Worm (Caenorhabditis elegans) whole organism, L1 larva: ENCODE results near the gene Y5F2A.4.

ENCODE experiments used
- C04F5.9 ChIP-seq: sonication (generic microtip); optimal IDR thresholded peaks from 2 replicates; lab custom pipeline; 2016; ENCODE audit warnings: missing genetic modification characterization, missing compliant biosample characterization
- C16A3.4 ChIP-seq: fragments of 150-350 bp; optimal IDR thresholded peaks from 2 replicates; lab custom pipeline; 2014; ENCODE audit warnings: missing biosample characterization, missing genetic modification characterization
- C34B4.2 ChIP-seq: sonication (generic microtip); optimal IDR thresholded peaks from 2 replicates; lab custom pipeline; 2017; ENCODE audit warnings: mild to moderate bottlenecking, missing genetic modification characterization, missing compliant biosample characterization
- F16B12.6 ChIP-seq: fragments of 150-350 bp; optimal IDR thresholded peaks from 2 replicates; lab custom pipeline; 2014; ENCODE audit warnings: missing biosample characterization, missing genetic modification characterization
- aly-2 ChIP-seq: fragments of 150-350 bp; optimal IDR thresholded peaks from 2 replicates; lab custom pipeline; 2014; ENCODE audit warnings: missing biosample characterization, missing genetic modification characterization
- ama-1 ChIP-seq: fragments of 150-350 bp; optimal IDR thresholded peaks from 2 replicates; lab custom pipeline; 2014
- blmp-1 ChIP-seq: fragments of 150-350 bp; optimal IDR thresholded peaks from 2 replicates; lab custom pipeline; 2014; ENCODE audit warnings: missing biosample characterization, missing genetic modification characterization
- ces-1 ChIP-seq: fragments of 150-350 bp; optimal IDR thresholded peaks from 2 replicates; lab custom pipeline; 2014; ENCODE audit warnings: missing biosample characterization, missing genetic modification reagents, missing genetic modification characterization
- dpl-1 ChIP-seq, 3 experiments: fragments of 150-350 bp in 2 of 3; sonication (generic microtip) in 1 of 3; optimal IDR thresholded peaks; 2 replicates each; lab custom pipeline; 2014 to 2017; ENCODE audit warnings: missing biosample characterization in 3 of 3, missing genetic modification characterization in 3 of 3, missing genetic modification reagents in 3 of 3
- dsc-1 ChIP-seq: sonication (generic microtip); optimal IDR thresholded peaks from 2 replicates; lab custom pipeline; 2016; ENCODE audit warnings: mild to moderate bottlenecking, missing genetic modification characterization, missing compliant biosample characterization
- efl-1 ChIP-seq, 4 experiments: fragments of 150-350 bp; optimal IDR thresholded peaks in 3 of 4; peaks in 1 of 4; 1 replicate in 1 of 4; 2 replicates in 3 of 4; lab custom pipeline; 2014; ENCODE audit warnings: missing biosample characterization in 2 of 4, missing genetic modification characterization in 2 of 4, missing genetic modification reagents in 2 of 4
- efl-3 ChIP-seq: fragments of 200-800 bp; sonication (Bioruptor generic); optimal IDR thresholded peaks from 2 replicates; lab custom pipeline; 2018; ENCODE audit warnings: mild to moderate bottlenecking, missing genetic modification characterization, missing compliant biosample characterization
- egl-13 ChIP-seq: sonication (generic microtip); optimal IDR thresholded peaks from 2 replicates; lab custom pipeline; 2016; ENCODE audit warnings: missing genotype, missing genetic modification reagents, missing genetic modification characterization, missing compliant biosample characterization
- elt-2 ChIP-seq: sonication (generic microtip); optimal IDR thresholded peaks from 2 replicates; lab custom pipeline; 2016; ENCODE audit warnings: missing genetic modification characterization, mild to moderate bottlenecking, inconsistent platforms, missing compliant biosample characterization, missing genetic modification reagents
- ets-5 ChIP-seq: fragments of 200-800 bp; sonication (Bioruptor generic); IDR thresholded peaks from 2 replicates; pipeline ENCODE4 v1.3.6; 2022; ENCODE audit warnings: missing genetic modification characterization, missing compliant biosample characterization
- fkh-10 ChIP-seq: sonication (generic microtip); optimal IDR thresholded peaks from 2 replicates; lab custom pipeline; 2017; ENCODE audit warnings: missing biosample characterization, missing genetic modification reagents, missing genetic modification characterization
- fkh-8 ChIP-seq: sonication (generic microtip); optimal IDR thresholded peaks from 2 replicates; lab custom pipeline; 2016; ENCODE audit warnings: mild to moderate bottlenecking, missing genetic modification characterization, missing compliant biosample characterization
- fos-1 ChIP-seq: fragments of 150-350 bp; optimal IDR thresholded peaks from 2 replicates; lab custom pipeline; 2014; ENCODE audit warnings: missing biosample characterization, missing genetic modification characterization
- hpl-2 ChIP-seq: fragments of 150-350 bp; optimal IDR thresholded peaks from 2 replicates; lab custom pipeline; 2014; ENCODE audit warnings: missing biosample characterization, missing genetic modification reagents, missing genetic modification characterization
- irx-1 ChIP-seq: sonication (generic microtip); optimal IDR thresholded peaks from 2 replicates; lab custom pipeline; 2016; ENCODE audit warnings: missing genetic modification characterization, missing compliant biosample characterization
- isw-1 ChIP-seq: fragments of 200-800 bp; sonication (Bioruptor generic); IDR thresholded peaks from 2 replicates; pipeline ENCODE4 v1.3.6; 2022; ENCODE audit warnings: missing genetic modification characterization, missing compliant biosample characterization
- lin-13 ChIP-seq: fragments of 150-350 bp; optimal IDR thresholded peaks from 2 replicates; lab custom pipeline; 2014; ENCODE audit warnings: missing biosample characterization, missing genetic modification reagents, missing genetic modification characterization
- lin-15B ChIP-seq: fragments of 150-350 bp; sonication (generic microtip); optimal IDR thresholded peaks from 3 replicates; lab custom pipeline; 2014; ENCODE audit warnings: missing biosample characterization, missing genetic modification characterization
- lin-35 ChIP-seq, 2 experiments: fragments of 150-350 bp; optimal IDR thresholded peaks; 2 replicates each; lab custom pipeline; 2014; ENCODE audit warnings: missing biosample characterization in 2 of 2, missing genetic modification characterization in 2 of 2, missing genetic modification reagents in 2 of 2
- lsy-2 ChIP-seq, 2 experiments: fragments of 150-350 bp; optimal IDR thresholded peaks; 2 replicates each; lab custom pipeline; 2014; ENCODE audit warnings: missing biosample characterization in 2 of 2, missing genetic modification characterization in 2 of 2
- mab-9 ChIP-seq: fragments of 200-800 bp; sonication (Bioruptor generic); IDR thresholded peaks from 2 replicates; pipeline ENCODE4 v1.3.6; 2022; ENCODE audit warnings: missing genetic modification reagents, missing genetic modification characterization, missing compliant biosample characterization
- mef-2 ChIP-seq: fragments of 150-350 bp; optimal IDR thresholded peaks from 2 replicates; lab custom pipeline; 2014; ENCODE audit warnings: missing biosample characterization, missing genetic modification characterization
- mep-1 ChIP-seq: fragments of 150-350 bp; optimal IDR thresholded peaks from 2 replicates; lab custom pipeline; 2014; ENCODE audit warnings: missing biosample characterization, missing genetic modification characterization
- nhr-11 ChIP-seq: fragments of 150-350 bp; optimal IDR thresholded peaks from 2 replicates; lab custom pipeline; 2014; ENCODE audit warnings: missing biosample characterization, missing genetic modification characterization
- nhr-19 ChIP-seq: fragments of 200-800 bp; sonication (Bioruptor generic); conservative IDR thresholded peaks from 2 replicates; pipeline ENCODE4 v1.3.6; 2022; ENCODE audit warnings: missing genetic modification characterization, missing compliant biosample characterization
- nhr-20 ChIP-seq: sonication (generic microtip); optimal IDR thresholded peaks from 2 replicates; lab custom pipeline; 2016; ENCODE audit warnings: mild to moderate bottlenecking, missing genetic modification characterization, missing compliant biosample characterization
- nhr-237 ChIP-seq: fragments of 150-350 bp; optimal IDR thresholded peaks from 2 replicates; lab custom pipeline; 2014; ENCODE audit warnings: missing biosample characterization, missing genetic modification characterization
- nhr-47 ChIP-seq: sonication (generic microtip); optimal IDR thresholded peaks from 2 replicates; lab custom pipeline; 2016; ENCODE audit warnings: mild to moderate bottlenecking, missing genetic modification characterization, moderate library complexity, missing compliant biosample characterization
- nhr-71 ChIP-seq: sonication (generic microtip); optimal IDR thresholded peaks from 2 replicates; lab custom pipeline; 2016; ENCODE audit warnings: mild to moderate bottlenecking, missing genetic modification characterization, moderate library complexity, missing compliant biosample characterization
- nhr-85 ChIP-seq: sonication (generic microtip); peaks from one replicate; lab custom pipeline; 2016; ENCODE audit warnings: missing genetic modification characterization, inconsistent platforms, missing compliant biosample characterization
- pax-3 ChIP-seq: fragments of 200-800 bp; sonication (Bioruptor generic); optimal IDR thresholded peaks from 2 replicates; lab custom pipeline; 2018; ENCODE audit warnings: mild to moderate bottlenecking, missing genetic modification characterization, moderate library complexity, missing compliant biosample characterization
- pqm-1 ChIP-seq: sonication (generic microtip); optimal IDR thresholded peaks from 3 replicates; lab custom pipeline; 2017; ENCODE audit warnings: missing biosample characterization, missing genetic modification characterization
- rnt-1 ChIP-seq: sonication (generic microtip); optimal IDR thresholded peaks from 2 replicates; lab custom pipeline; 2016; ENCODE audit warnings: mild to moderate bottlenecking, missing genetic modification characterization, moderate library complexity, missing compliant biosample characterization
- skn-1 ChIP-seq: fragments of 150-350 bp; optimal IDR thresholded peaks from 2 replicates; lab custom pipeline; 2014; ENCODE audit warnings: missing biosample characterization, missing genetic modification characterization
- snpc-4 ChIP-seq: fragments of 150-350 bp; optimal IDR thresholded peaks from 2 replicates; lab custom pipeline; 2014; ENCODE audit warnings: missing biosample characterization, missing genetic modification characterization
- snu-23 ChIP-seq: sonication (generic microtip); optimal IDR thresholded peaks from 2 replicates; lab custom pipeline; 2016; ENCODE audit warnings: missing genetic modification characterization, missing compliant biosample characterization
- sptf-1 ChIP-seq: fragments of 150-350 bp; optimal IDR thresholded peaks from 2 replicates; lab custom pipeline; 2014; ENCODE audit warnings: missing biosample characterization, missing genetic modification characterization
- sup-37 ChIP-seq: fragments of 200-800 bp; sonication (Bioruptor generic); optimal IDR thresholded peaks from 2 replicates; lab custom pipeline; 2018; ENCODE audit warnings: mild to moderate bottlenecking, missing genetic modification characterization, missing compliant biosample characterization
- swsn-7 ChIP-seq: sonication (generic microtip); optimal IDR thresholded peaks from 2 replicates; lab custom pipeline; 2016; ENCODE audit warnings: missing genetic modification characterization, missing compliant biosample characterization
- tbx-2 ChIP-seq: sonication (generic microtip); optimal IDR thresholded peaks from 2 replicates; lab custom pipeline; 2016; ENCODE audit warnings: missing genetic modification characterization, missing compliant biosample characterization
- unc-62 ChIP-seq: fragments of 150-350 bp; optimal IDR thresholded peaks from 2 replicates; lab custom pipeline; 2014; ENCODE audit warnings: missing biosample characterization, missing genetic modification reagents, missing genetic modification characterization
- unc-86 ChIP-seq: sonication (generic microtip); optimal IDR thresholded peaks from 2 replicates; lab custom pipeline; 2016; ENCODE audit warnings: missing genetic modification characterization, missing compliant biosample characterization
- unc-98 ChIP-seq: fragments of 200-800 bp; sonication (Bioruptor generic); IDR thresholded peaks from 2 replicates; pipeline ENCODE4 v1.3.6; 2022; ENCODE audit warnings: missing genetic modification characterization, missing compliant biosample characterization
- xbp-1 ChIP-seq: sonication (generic microtip); optimal IDR thresholded peaks from 2 replicates; lab custom pipeline; 2016; ENCODE audit warnings: missing genetic modification characterization, missing compliant biosample characterization
- ztf-11 ChIP-seq, 2 experiments: sonication (generic microtip); optimal IDR thresholded peaks; 2 replicates each; lab custom pipeline; 2016 to 2017; ENCODE audit warnings: missing genetic modification characterization in 2 of 2, missing biosample characterization in 1 of 2, missing compliant biosample characterization in 1 of 2
- ztf-4 ChIP-seq: fragments of 150-350 bp; optimal IDR thresholded peaks from 2 replicates; lab custom pipeline; 2014; ENCODE audit warnings: missing biosample characterization, missing genetic modification characterization

Gene Y5F2A.4

DNA sequence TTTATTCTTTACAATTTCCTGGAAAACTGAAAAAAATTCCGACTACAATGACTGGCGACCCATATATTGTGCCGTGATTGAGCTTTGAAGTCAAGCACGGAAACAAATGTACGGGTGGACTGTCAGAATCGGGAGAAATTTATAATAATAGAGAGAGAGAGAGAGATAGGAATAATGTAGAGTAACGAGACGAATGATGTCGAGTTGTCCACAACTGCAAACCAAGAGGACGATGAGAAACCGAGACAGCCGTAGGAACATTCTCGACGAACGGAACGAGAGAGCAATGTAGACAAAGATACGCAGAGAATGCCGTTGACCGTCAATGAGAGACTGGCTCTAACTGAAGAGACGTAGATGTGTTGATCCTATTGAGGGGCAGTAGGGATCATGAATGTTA, 50.8 kb downstream of the Y5F2A.4 start (continued):
- TF ChIP-seq snpc-4 (tag; lab: Kevin White, UChicago) (peak; percentile 10), sptf-1 (tag; lab: Kevin White, UChicago) (no peak), hpl-2 (GFP tag; lab: Kevin White, UChicago) (no peak), nhr-11 (tag; lab: Kevin White, UChicago) (no peak), nhr-237 (tag; lab: Kevin White, UChicago) (peak; percentile 73), irx-1 (tag; lab: Kevin White, UChicago) (peak; percentile 23), lin-13 (GFP tag; lab: Kevin White, UChicago) (peak; percentile 73), mab-9 (0 out of 2 replicates have a peak, but pooled peaks have one; percentile 31), pqm-1 (tag; lab: Kevin White, UChicago) (no peak), lin-35 (GFP tag; optimal IDR thresholded peaks at IDR 0.05; lab: Kevin White, UChicago) (peak; percentile 68 to 78), efl-3 (GFP tag; lab: Kevin White, UChicago) (no peak), nhr-85 (tag; lab: Kevin White, UChicago) (peak; percentile 90)

DNA sequence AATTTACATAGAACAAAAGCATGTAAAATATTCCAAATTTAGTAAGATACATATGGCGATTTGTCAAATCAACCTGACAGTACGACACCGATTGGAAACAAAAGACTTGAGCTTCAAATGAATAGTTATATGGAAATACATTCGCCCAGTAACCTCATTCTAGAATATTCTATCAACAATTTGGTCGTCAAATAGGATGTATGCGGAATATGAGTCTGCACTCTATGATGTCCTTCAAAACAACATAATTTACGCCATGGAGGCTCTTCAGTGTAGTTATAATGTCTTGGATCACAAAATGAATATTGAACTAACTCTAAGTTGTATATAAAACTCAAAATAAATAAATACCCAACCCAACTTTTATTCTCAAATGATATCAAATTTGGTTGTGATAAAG, 51.7 kb downstream of the Y5F2A.4 start:
- TF ChIP-seq nhr-71 (peak; percentile 65), nhr-47 (tag; lab: Kevin White, UChicago) (peak; percentile 50), mep-1 (tag; lab: Kevin White, UChicago) (peak; percentile 75), dsc-1 (peak; percentile 38), lsy-2 (tag; optimal IDR thresholded peaks at IDR 0.05; lab: Kevin White, UChicago) (peak; percentile 59 to 69), C04F5.9 (tag; lab: Kevin White, UChicago) (no peak), isw-1 (GFP tag; lab: Robert Waterston, UW) (0 out of 2 replicates have a peak, but pooled peaks have one; percentile 9), lin-35 (GFP tag; optimal IDR thresholded peaks at IDR 0.05; lab: Kevin White, UChicago) (peak; percentile 35 to 61), nhr-237 (tag; lab: Kevin White, UChicago) (no peak), aly-2 (tag; lab: Kevin White, UChicago) (no peak), pax-3 (tag; lab: Kevin White, UChicago) (peak; percentile 1), nhr-20 (tag; lab: Kevin White, UChicago) (peak; percentile 67), fkh-8 (tag; lab: Kevin White, UChicago) (peak; percentile 49), xbp-1 (tag; lab: Kevin White, UChicago) (peak; percentile 62), lin-13 (GFP tag; lab: Kevin White, UChicago) (peak; percentile 60), elt-2 (tag; lab: Kevin White, UChicago) (no peak), rnt-1 (tag; lab: Kevin White, UChicago) (peak; percentile 32), ces-1 (GFP tag; lab: Kevin White, UChicago) (no peak), ztf-11 (tag; optimal IDR thresholded peaks at IDR 0.05; lab: Kevin White, UChicago) (peak in 1 of 2 experiments; percentile 42), F16B12.6 (peak; percentile 80), dpl-1 (GFP tag; optimal IDR thresholded peaks at IDR 0.05; lab: Kevin White, UChicago) (peak in 2 of 3 experiments; percentile 28 to 36), unc-86 (tag; lab: Kevin White, UChicago) (no peak), egl-13 (tag; lab: Kevin White, UChicago) (peak; percentile 10), nhr-11 (tag; lab: Kevin White, UChicago) (no peak), tbx-2 (tag; lab: Kevin White, UChicago) (no peak), unc-62 (GFP tag; lab: Kevin White, UChicago) (no peak), fkh-10 (GFP tag; lab: Kevin White, UChicago) (no peak), C34B4.2 (tag; lab: Kevin White, UChicago) (no peak), unc-98 (no peak), sup-37 (GFP tag; lab: Kevin White, UChicago) (no peak), ets-5 (no peak), snu-23 (GFP tag; lab: Kevin White, UChicago) (peak; percentile 66), skn-1 (no peak), irx-1 (tag; lab: Kevin White, UChicago) (no peak), efl-1 (optimal IDR thresholded peaks at IDR 0.05; lab: Kevin White, UChicago) (peak in 1 of 2 experiments; percentile 26), efl-1 (GFP tag; optimal IDR thresholded peaks at IDR 0.05 in 1 of 2; lab: Kevin White, UChicago) (peak in 1 of 2 experiments; percentile 45), swsn-7 (tag; lab: Kevin White, UChicago) (peak; percentile 66), blmp-1 (tag; lab: Kevin White, UChicago) (no peak), ztf-4 (tag; lab: Kevin White, UChicago) (peak; percentile 38), lin-15B (peak; percentile 6), ama-1 (lab: Kevin White, UChicago) (no peak), fos-1 (tag; lab: Kevin White, UChicago) (no peak), mef-2 (tag; lab: Kevin White, UChicago) (no peak), nhr-19 (GFP tag; lab: Robert Waterston, UW) (peak; percentile 45), C16A3.4 (tag; lab: Kevin White, UChicago) (peak; percentile 8)
